Worm (Caenorhabditis elegans) whole organism, L1 larva: Measurements from ENCODE around the gene C07B5.2.

Experiments
- C34B4.2 ChIP-seq: sonication (generic microtip); optimal IDR thresholded peaks from 2 replicates; lab custom pipeline; 2017; ENCODE audit warnings: mild to moderate bottlenecking, missing genetic modification characterization, missing compliant biosample characterization
- Y116A8C.19 ChIP-seq: sonication (generic microtip); optimal IDR thresholded peaks from 2 replicates; lab custom pipeline; 2016; ENCODE audit warnings: missing compliant biosample characterization, missing genetic modification characterization, borderline replicate concordance
- aly-2 ChIP-seq: fragments of 150-350 bp; optimal IDR thresholded peaks from 2 replicates; lab custom pipeline; 2014; ENCODE audit warnings: missing biosample characterization, missing genetic modification characterization
- blmp-1 ChIP-seq: fragments of 150-350 bp; optimal IDR thresholded peaks from 2 replicates; lab custom pipeline; 2014; ENCODE audit warnings: missing biosample characterization, missing genetic modification characterization
- ceh-82 ChIP-seq, 3 experiments: fragments of 150-350 bp in 1 of 3; sonication (generic microtip) in 2 of 3; optimal IDR thresholded peaks; 2 replicates each; lab custom pipeline; 2014 to 2017; ENCODE audit warnings: missing biosample characterization in 3 of 3, missing genetic modification characterization in 3 of 3
- ces-1 ChIP-seq: fragments of 150-350 bp; optimal IDR thresholded peaks from 2 replicates; lab custom pipeline; 2014; ENCODE audit warnings: missing biosample characterization, missing genetic modification reagents, missing genetic modification characterization
- efl-1 ChIP-seq, 4 experiments: fragments of 150-350 bp; optimal IDR thresholded peaks in 3 of 4; peaks in 1 of 4; 1 replicate in 1 of 4; 2 replicates in 3 of 4; lab custom pipeline; 2014; ENCODE audit warnings: missing biosample characterization in 2 of 4, missing genetic modification characterization in 2 of 4, missing genetic modification reagents in 2 of 4
- egl-27 ChIP-seq, 2 experiments: fragments of 150-350 bp in 1 of 2; sonication (generic microtip); optimal IDR thresholded peaks; 3 replicates each; lab custom pipeline; 2017 to 2018; ENCODE audit warnings: missing biosample characterization in 2 of 2, missing genetic modification characterization in 2 of 2, missing genetic modification reagents in 2 of 2
- elt-3 ChIP-seq, 6 experiments: fragments of 150-350 bp in 1 of 6; sonication (generic microtip); optimal IDR thresholded peaks; 2 replicates each; lab custom pipeline; 2017 to 2018; ENCODE audit warnings: missing biosample characterization in 6 of 6, missing genetic modification characterization in 6 of 6, inconsistent platforms in 1 of 6
- ets-5 ChIP-seq: fragments of 200-800 bp; sonication (Bioruptor generic); IDR thresholded peaks from 2 replicates; pipeline ENCODE4 v1.3.6; 2022; ENCODE audit warnings: missing genetic modification characterization, missing compliant biosample characterization
- hpl-2 ChIP-seq: fragments of 150-350 bp; optimal IDR thresholded peaks from 2 replicates; lab custom pipeline; 2014; ENCODE audit warnings: missing biosample characterization, missing genetic modification reagents, missing genetic modification characterization
- irx-1 ChIP-seq: sonication (generic microtip); optimal IDR thresholded peaks from 2 replicates; lab custom pipeline; 2016; ENCODE audit warnings: missing genetic modification characterization, missing compliant biosample characterization
- lin-14 ChIP-seq: fragments of 200-800 bp; sonication (Bioruptor generic); optimal IDR thresholded peaks from 2 replicates; lab custom pipeline; 2018; ENCODE audit warnings: mild to moderate bottlenecking, missing genetic modification characterization, moderate library complexity, missing compliant biosample characterization
- lin-15B ChIP-seq: fragments of 150-350 bp; sonication (generic microtip); optimal IDR thresholded peaks from 3 replicates; lab custom pipeline; 2014; ENCODE audit warnings: missing biosample characterization, missing genetic modification characterization
- lin-35 ChIP-seq, 2 experiments: fragments of 150-350 bp; optimal IDR thresholded peaks; 2 replicates each; lab custom pipeline; 2014; ENCODE audit warnings: missing biosample characterization in 2 of 2, missing genetic modification characterization in 2 of 2, missing genetic modification reagents in 2 of 2
- nhr-12 ChIP-seq: sonication (generic microtip); optimal IDR thresholded peaks from 2 replicates; lab custom pipeline; 2017; ENCODE audit warnings: missing biosample characterization, missing genetic modification characterization
- nhr-28 ChIP-seq: fragments of 150-350 bp; optimal IDR thresholded peaks from 2 replicates; lab custom pipeline; 2014; ENCODE audit warnings: missing biosample characterization, missing genetic modification characterization
- nhr-71 ChIP-seq: sonication (generic microtip); optimal IDR thresholded peaks from 2 replicates; lab custom pipeline; 2016; ENCODE audit warnings: mild to moderate bottlenecking, missing genetic modification characterization, moderate library complexity, missing compliant biosample characterization
- nhr-85 ChIP-seq: sonication (generic microtip); peaks from one replicate; lab custom pipeline; 2016; ENCODE audit warnings: missing genetic modification characterization, inconsistent platforms, missing compliant biosample characterization
- nhr-90 ChIP-seq: sonication (generic microtip); optimal IDR thresholded peaks from 2 replicates; lab custom pipeline; 2016; ENCODE audit warnings: mild to moderate bottlenecking, missing genetic modification characterization, missing compliant biosample characterization; ENCODE audit not compliant: poor library complexity
- pax-3 ChIP-seq: fragments of 200-800 bp; sonication (Bioruptor generic); optimal IDR thresholded peaks from 2 replicates; lab custom pipeline; 2018; ENCODE audit warnings: mild to moderate bottlenecking, missing genetic modification characterization, moderate library complexity, missing compliant biosample characterization
- snu-23 ChIP-seq: sonication (generic microtip); optimal IDR thresholded peaks from 2 replicates; lab custom pipeline; 2016; ENCODE audit warnings: missing genetic modification characterization, missing compliant biosample characterization
- unc-130 ChIP-seq: fragments of 150-350 bp; optimal IDR thresholded peaks from 2 replicates; lab custom pipeline; 2017; ENCODE audit warnings: missing biosample characterization, missing genetic modification characterization, inconsistent platforms
- unc-62 ChIP-seq: fragments of 150-350 bp; optimal IDR thresholded peaks from 2 replicates; lab custom pipeline; 2014; ENCODE audit warnings: missing biosample characterization, missing genetic modification reagents, missing genetic modification characterization
- unc-86 ChIP-seq: sonication (generic microtip); optimal IDR thresholded peaks from 2 replicates; lab custom pipeline; 2016; ENCODE audit warnings: missing genetic modification characterization, missing compliant biosample characterization
- xbp-1 ChIP-seq: sonication (generic microtip); optimal IDR thresholded peaks from 2 replicates; lab custom pipeline; 2016; ENCODE audit warnings: missing genetic modification characterization, missing compliant biosample characterization
- zag-1 ChIP-seq: fragments of 150-350 bp; optimal IDR thresholded peaks from 2 replicates; lab custom pipeline; 2014; ENCODE audit warnings: missing biosample characterization, missing genetic modification characterization

Gene C07B5.2

ce11 chrX:9518719-9519118, 1.7 kb upstream of the C07B5.2 start, which contains the start of gene C07B5.6:
C07B5.6 (plus strand) TSS chrX:9519019.
- TF ChIP-seq nhr-71 (tag; lab: Kevin White, UChicago) (no peak), unc-62 (GFP tag; lab: Kevin White, UChicago) (no peak), ces-1 (no peak), pax-3 (tag; lab: Kevin White, UChicago) (no peak), aly-2 (tag; lab: Kevin White, UChicago) (no peak), lin-15B (tag; lab: Kevin White, UChicago) (no peak)

DNA sequence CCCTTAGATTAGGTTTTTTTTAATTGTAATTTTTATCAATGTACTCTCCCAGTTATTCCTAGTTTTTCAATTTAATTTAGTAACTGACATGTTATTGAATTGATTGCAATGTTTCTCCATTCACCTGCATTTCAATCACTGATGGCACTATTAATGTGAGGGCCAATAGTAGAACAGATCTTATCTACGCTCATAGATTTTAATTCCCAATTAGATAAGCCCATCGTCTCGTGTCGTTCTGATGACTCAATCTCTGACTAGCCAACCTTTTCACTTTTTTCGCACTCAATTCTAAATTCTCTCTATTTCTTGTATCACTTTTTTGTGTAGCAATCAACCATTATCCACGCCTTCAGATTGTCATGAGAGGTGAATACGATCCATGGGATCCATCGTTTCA, 4.5 kb downstream of the C07B5.2 start:
- TF ChIP-seq hpl-2 (GFP tag; lab: Kevin White, UChicago) (no peak), nhr-85 (tag; lab: Kevin White, UChicago) (peak; percentile 28), blmp-1 (tag; lab: Kevin White, UChicago) (peak; percentile 37), lin-14 (GFP tag; lab: Kevin White, UChicago) (peak; percentile 7), efl-1 (optimal IDR thresholded peaks at IDR 0.05; lab: Kevin White, UChicago) (no peak), efl-1 (GFP tag; optimal IDR thresholded peaks at IDR 0.05 in 1 of 2; lab: Kevin White, UChicago) (no peak)

DNA sequence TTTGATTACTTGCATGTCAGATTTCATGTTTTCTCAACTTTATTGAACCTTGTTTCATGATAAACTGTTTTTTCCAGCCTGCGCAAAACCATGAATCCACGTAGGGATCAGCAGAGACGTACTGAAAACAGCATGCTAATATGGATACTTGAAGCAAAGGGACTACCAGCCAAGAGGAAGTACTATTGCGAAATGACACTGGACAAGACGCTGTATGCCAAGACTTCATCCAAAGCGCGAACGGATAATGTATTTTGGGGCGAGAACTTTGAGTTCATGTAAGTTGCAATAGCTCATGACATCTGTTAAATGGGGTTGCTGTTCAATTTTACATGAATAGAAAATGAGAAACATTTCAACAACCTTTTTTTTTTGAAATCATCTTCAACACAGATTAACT, 6.6 kb downstream of the C07B5.2 start:
- TF ChIP-seq unc-62 (GFP tag; lab: Kevin White, UChicago) (no peak), elt-3 (tag; optimal IDR thresholded peaks at IDR 0.05; lab: Kevin White, UChicago) (peak in 1 of 6 experiments; percentile 2)

- TF ChIP-seq blmp-1 (tag; lab: Kevin White, UChicago): no peak
- TF ChIP-seq unc-86 (tag; lab: Kevin White, UChicago): no peak
- no peak for TF ChIP-seq C34B4.2 (tag; lab: Kevin White, UChicago)
- TF ChIP-seq egl-27 (tag; optimal IDR thresholded peaks at IDR 0.05; lab: Kevin White, UChicago): no peak
- peak; percentile 19 for TF ChIP-seq lin-14 (GFP tag; lab: Kevin White, UChicago)
- no peak for TF ChIP-seq nhr-28
- no peak for TF ChIP-seq nhr-12 (tag; lab: Kevin White, UChicago)
- TF ChIP-seq ets-5 (GFP tag; lab: Robert Waterston, UW): no peak
These were observed 7.1 kb downstream of the C07B5.2 start for ce11 chrX:9509922-9510321.

DNA sequence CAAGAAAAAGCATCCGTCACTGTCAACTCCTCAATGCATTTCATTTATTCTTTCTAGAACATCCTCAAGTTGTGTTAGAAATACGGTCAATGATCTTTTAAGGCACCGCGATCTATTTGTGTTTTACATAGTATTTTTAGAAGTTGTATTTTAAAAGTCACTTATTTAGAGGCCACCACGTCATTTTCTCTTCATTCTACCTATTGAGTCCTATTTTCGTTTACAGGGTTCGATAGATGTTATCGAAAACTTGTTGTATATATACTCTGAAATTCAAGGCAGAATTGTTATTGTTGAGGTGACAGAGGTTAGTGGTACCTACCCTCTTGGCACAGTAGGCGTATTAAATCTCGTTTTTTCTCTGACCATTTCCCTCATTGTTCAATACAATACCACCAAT, 7.5 kb downstream of the C07B5.2 start:
- TF ChIP-seq zag-1 (tag; lab: Kevin White, UChicago): no peak
- TF ChIP-seq efl-1 (optimal IDR thresholded peaks at IDR 0.05; lab: Kevin White, UChicago): no peak
- peak in 1 of 2 experiments; percentile 53 for TF ChIP-seq efl-1 (GFP tag; optimal IDR thresholded peaks at IDR 0.05 in 1 of 2; lab: Kevin White, UChicago)

ce11 chrX:9508426-9509010, 8.5 kb downstream of the C07B5.2 start:
- TF ChIP-seq nhr-90 (tag; lab: Kevin White, UChicago) (no peak), unc-130 (tag; lab: Kevin White, UChicago) (peak; percentile 3), xbp-1 (tag; lab: Kevin White, UChicago) (no peak), lin-14 (GFP tag; lab: Kevin White, UChicago) (peak; percentile 65), egl-27 (tag; optimal IDR thresholded peaks at IDR 0.05; lab: Kevin White, UChicago) (no peak), elt-3 (tag; optimal IDR thresholded peaks at IDR 0.05; lab: Kevin White, UChicago) (peak in 1 of 6 experiments; percentile 1), Y116A8C.19 (tag; lab: Kevin White, UChicago) (no peak), blmp-1 (tag; lab: Kevin White, UChicago) (peak; percentile 48), snu-23 (GFP tag; lab: Kevin White, UChicago) (peak; percentile 18), lin-35 (GFP tag; optimal IDR thresholded peaks at IDR 0.05; lab: Kevin White, UChicago) (peak in 1 of 2 experiments; percentile 8), irx-1 (tag; lab: Kevin White, UChicago) (no peak), nhr-85 (tag; lab: Kevin White, UChicago) (peak; percentile 60), ceh-82 (tag; optimal IDR thresholded peaks at IDR 0.05; lab: Kevin White, UChicago) (no peak)
